Fruit fly (Drosophila melanogaster): ENCODE results near the gene cnc.

Gene cnc

DNA sequence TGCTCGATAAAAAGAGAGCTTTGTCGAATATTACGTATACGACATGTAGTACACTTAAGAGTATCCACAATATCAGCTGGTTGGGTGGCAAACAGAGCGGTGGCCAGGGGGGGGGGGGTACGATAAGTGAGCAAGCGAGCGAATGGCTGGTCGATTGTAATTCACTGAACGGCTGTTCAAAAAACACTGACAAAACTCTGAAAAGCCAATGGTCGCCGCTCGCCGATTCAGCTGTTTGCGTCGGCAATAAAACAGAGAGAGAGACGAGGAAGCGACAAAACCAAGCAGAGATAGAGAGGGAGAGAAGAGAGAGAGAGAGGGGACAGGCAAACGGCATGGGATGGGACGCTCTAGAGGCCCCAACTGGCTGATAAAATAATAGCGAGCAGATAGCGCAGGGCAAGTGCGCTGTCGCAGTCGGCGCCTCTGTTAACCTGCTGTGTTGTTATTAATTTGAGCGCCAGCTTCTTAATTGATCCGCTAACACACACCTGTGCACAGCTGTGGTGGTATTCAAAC, at the start of gene cnc:
Gene cnc (minus strand): TSS at position 191 of the 519 bp plus-strand sequence.
- TF ChIP-seq noc (tag; optimal IDR thresholded peaks at IDR 0.05) = peak; percentile 49

dm6 chr3R:23260569-23260968, 34.1 kb upstream of the cnc start:
- TF ChIP-seq noc (tag; optimal IDR thresholded peaks at IDR 0.05) = no peak

dm6 chr3R:23258524-23258923, 32.0 kb upstream of the cnc start:
- no peak for TF ChIP-seq noc (tag; optimal IDR thresholded peaks at IDR 0.05)

DNA sequence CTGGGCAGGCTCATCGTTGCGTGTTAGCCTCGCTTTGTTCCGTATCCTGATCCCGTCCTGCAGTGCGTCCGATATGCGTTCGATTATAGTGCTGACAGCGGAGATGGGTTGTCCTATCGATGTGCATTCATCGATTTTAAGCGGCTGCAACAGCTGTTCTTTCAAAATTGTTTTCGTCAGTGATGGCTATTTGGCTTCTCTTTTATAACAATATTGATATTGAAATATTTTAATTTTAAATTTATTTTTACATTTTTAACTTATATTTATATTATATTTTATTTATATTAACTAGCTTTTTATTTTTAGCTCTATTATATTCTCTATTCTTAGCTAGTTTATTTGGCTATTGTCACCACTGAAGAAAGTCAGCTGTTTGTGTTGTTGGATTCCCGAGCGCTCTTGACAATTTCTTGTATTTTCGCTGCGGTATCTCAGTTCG, 31.5 kb upstream of the cnc start, which contains the start of the genes wda and Pex11c:
Gene wda (minus strand): TSS at position 102 of the 442 bp plus-strand sequence.
Gene Pex11c (plus strand): TSS at position 380 of the 442 bp plus-strand sequence.
- peak; percentile 57 for TF ChIP-seq noc (tag; optimal IDR thresholded peaks at IDR 0.05)

- TF ChIP-seq noc (tag; optimal IDR thresholded peaks at IDR 0.05) = peak; percentile 61
Measured at dm6 chr3R:23251256-23251655, 24.7 kb upstream of the cnc start, which contains the start of the genes Rad60 and EloA. Rad60 (minus strand) TSS chr3R:23251477. EloA (plus strand) TSS chr3R:23251563.

DNA sequence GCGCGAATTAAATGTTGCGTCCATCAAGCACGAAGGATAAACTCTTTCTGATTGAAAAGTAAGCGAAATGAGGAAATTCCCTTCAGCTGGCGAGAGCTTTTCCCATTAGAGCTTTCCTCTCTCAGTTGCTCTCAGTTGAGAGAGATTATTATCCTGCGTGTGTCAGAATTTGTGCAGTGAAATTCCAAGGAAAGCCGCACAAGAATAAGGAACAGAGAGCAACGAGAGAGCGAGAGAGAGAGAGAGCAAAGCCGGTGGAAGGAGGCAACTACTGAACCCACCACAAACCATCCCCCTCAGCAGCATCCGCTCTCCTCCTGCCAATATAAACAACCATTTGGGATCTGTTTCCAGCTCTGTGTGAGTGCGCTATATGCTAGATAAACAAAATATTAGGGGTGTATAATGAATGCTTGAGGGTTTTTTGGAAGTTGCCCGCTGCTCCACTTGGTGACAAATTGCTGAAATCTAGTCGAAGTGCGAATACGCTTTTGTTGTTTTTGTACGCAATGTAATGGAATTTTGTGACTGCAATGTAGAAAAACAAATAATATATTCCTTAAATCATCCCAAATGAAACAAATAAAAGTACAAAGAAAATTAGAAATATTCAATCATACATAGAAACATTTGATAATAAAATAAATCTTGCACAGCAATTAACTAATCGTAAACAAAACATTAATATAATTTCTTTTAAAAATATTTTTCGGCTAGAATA, 22.5 kb upstream of the cnc start, which contains the start of gene CG4467:
Gene CG4467 (minus strand): TSS at position 51 of the 721 bp plus-strand sequence.
- no peak for TF ChIP-seq noc (tag; optimal IDR thresholded peaks at IDR 0.05)

dm6 chr3R:23239934-23240632, 13.6 kb upstream of the cnc start:
- peak; percentile 4 for TF ChIP-seq noc (tag; optimal IDR thresholded peaks at IDR 0.05)

DNA sequence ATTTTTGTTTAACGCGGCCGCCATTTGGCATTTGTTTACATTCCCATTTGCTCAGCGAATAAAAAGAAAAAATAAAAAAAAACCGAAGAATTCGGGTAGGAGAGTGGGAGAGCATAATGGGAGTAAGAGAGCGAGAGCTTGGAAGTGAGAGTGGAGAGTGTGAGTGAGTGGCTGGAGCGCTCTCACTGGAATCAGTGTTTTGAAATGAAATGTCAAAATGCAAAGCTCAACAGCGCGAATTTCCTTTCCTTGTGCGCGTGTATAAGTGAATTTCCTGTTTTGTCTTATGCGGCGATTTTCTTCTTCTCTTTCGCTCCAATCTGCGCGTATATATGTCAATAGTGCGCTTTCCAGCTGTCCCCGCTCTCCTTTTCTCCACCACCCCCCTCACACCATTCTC, 12.5 kb upstream of the cnc start:
- no peak for TF ChIP-seq noc (tag; optimal IDR thresholded peaks at IDR 0.05)

DNA sequence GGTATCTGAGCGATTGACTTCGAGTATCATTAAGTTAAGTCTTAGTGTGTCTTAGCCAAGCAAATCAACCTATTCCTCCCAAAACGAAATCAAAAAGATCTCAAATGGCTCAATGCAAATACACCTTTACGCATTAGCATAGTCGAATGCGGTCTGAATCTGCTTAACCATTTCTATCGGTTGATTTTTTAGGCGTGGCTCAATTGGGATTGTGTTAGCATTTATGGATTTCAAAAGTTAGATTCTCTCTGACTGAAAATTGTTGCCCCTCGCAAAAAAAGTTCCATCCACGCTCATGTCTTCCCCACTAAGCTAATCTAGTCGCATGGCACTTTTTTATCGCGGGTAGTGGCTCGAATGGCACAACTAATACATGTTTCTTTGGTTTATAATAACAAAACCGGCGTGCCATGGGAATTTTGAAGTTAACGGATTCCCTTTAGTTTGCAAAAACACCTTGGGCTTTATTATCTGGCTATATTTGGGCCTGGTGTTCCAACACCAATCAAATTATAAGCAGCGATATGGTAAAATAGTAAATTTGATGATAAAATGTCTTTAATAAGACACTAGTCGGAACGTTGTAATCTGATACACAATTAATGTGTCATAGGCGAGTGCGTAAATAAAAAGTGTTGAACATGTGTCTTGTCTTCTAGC, 2.2 kb upstream of the cnc start:
- peak; percentile 51 for TF ChIP-seq noc (tag; optimal IDR thresholded peaks at IDR 0.05)

- peak; percentile 49 for TF ChIP-seq noc (tag; optimal IDR thresholded peaks at IDR 0.05)
Measured at dm6 chr3R:23225266-23225665, 1.2 kb downstream of the cnc start.

- TF ChIP-seq noc (tag; optimal IDR thresholded peaks at IDR 0.05) = peak; percentile 79
Measured at dm6 chr3R:23223151-23223810, 3.2 kb downstream of the cnc start.

- TF ChIP-seq noc (tag; optimal IDR thresholded peaks at IDR 0.05) = peak; percentile 66
Measured at dm6 chr3R:23221680-23222148, 4.8 kb downstream of the cnc start.

- no peak for TF ChIP-seq noc (tag; optimal IDR thresholded peaks at IDR 0.05)
Measured at dm6 chr3R:23221003-23221679, 5.4 kb downstream of the cnc start.

- TF ChIP-seq noc (tag; optimal IDR thresholded peaks at IDR 0.05) = peak; percentile 15
Measured at dm6 chr3R:23220239-23221002, 6.1 kb downstream of the cnc start.
